Fruit fly (Drosophila melanogaster) whole organism, embryonic: ENCODE data around the gene CG13022.

Experiments
- Abd-B ChIP-seq: fragments of 200-800 bp; sonication (Bioruptor generic); optimal IDR thresholded peaks from 2 replicates; lab custom pipeline; 2018; ENCODE audit warnings: missing biosample characterization, mild to moderate bottlenecking, missing genetic modification characterization, moderate library complexity
- Bteb2 ChIP-seq: fragments of 200-800 bp; sonication (Bioruptor generic); optimal IDR thresholded peaks from 2 replicates; lab custom pipeline; 2016; ENCODE audit warnings: missing biosample characterization, missing genetic modification characterization
- CG11696 ChIP-seq: fragments of 200-800 bp; sonication (Bioruptor generic); IDR thresholded peaks from 2 replicates; pipeline ENCODE4 v1.3.6; 2022; ENCODE audit warnings: missing biosample characterization, missing genetic modification characterization
- CG12219 ChIP-seq: fragments of 200-800 bp; sonication (Bioruptor generic); optimal IDR thresholded peaks from 3 replicates; lab custom pipeline; 2018; ENCODE audit warnings: missing biosample characterization, mild to moderate bottlenecking, missing genetic modification characterization
- CG12391 ChIP-seq: fragments of 200-800 bp; sonication (Bioruptor generic); optimal IDR thresholded peaks from 3 replicates; lab custom pipeline; 2018; ENCODE audit warnings: missing biosample characterization, mild to moderate bottlenecking, missing genetic modification characterization, moderate library complexity
- CG13894 ChIP-seq: fragments of 200-800 bp; sonication (Bioruptor generic); optimal IDR thresholded peaks from 3 replicates; lab custom pipeline; 2018; ENCODE audit warnings: missing biosample characterization, mild to moderate bottlenecking, missing genetic modification characterization, moderate library complexity
- CG14667 ChIP-seq: fragments of 200-800 bp; sonication (Bioruptor generic); IDR thresholded peaks from 2 replicates; pipeline ENCODE4 v1.3.6; 2022; ENCODE audit warnings: missing biosample characterization, missing genetic modification characterization
- CG14965 ChIP-seq: fragments of 200-800 bp; sonication (Bioruptor generic); optimal IDR thresholded peaks from 2 replicates; lab custom pipeline; 2016; ENCODE audit warnings: missing biosample characterization, missing genetic modification characterization, borderline replicate concordance
- CG16815 ChIP-seq: fragments of 200-800 bp; sonication (Bioruptor generic); optimal IDR thresholded peaks from 3 replicates; lab custom pipeline; 2017; ENCODE audit warnings: missing biosample characterization, mild to moderate bottlenecking, missing genetic modification characterization
- CG17829 ChIP-seq: fragments of 200-800 bp; optimal IDR thresholded peaks from 2 replicates; lab custom pipeline; 2019; ENCODE audit warnings: missing biosample characterization, mild to moderate bottlenecking, missing genetic modification characterization, moderate library complexity
- CG32772 ChIP-seq: fragments of 200-800 bp; sonication (Bioruptor generic); IDR thresholded peaks from 2 replicates; pipeline ENCODE4 v1.3.6; 2022; ENCODE audit warnings: missing biosample characterization, missing genetic modification characterization
- CG4282 ChIP-seq: fragments of 200-800 bp; sonication (Bioruptor generic); optimal IDR thresholded peaks from 2 replicates; lab custom pipeline; 2016; ENCODE audit warnings: missing biosample characterization, missing genetic modification characterization
- CG4404 ChIP-seq: fragments of 200-800 bp; sonication (Bioruptor generic); IDR thresholded peaks from 2 replicates; pipeline ENCODE4 v1.3.6; 2022; ENCODE audit warnings: missing biosample characterization, missing genetic modification characterization
- CG5245 ChIP-seq: fragments of 200-800 bp; sonication (Bioruptor generic); optimal IDR thresholded peaks from 3 replicates; lab custom pipeline; 2016; ENCODE audit warnings: missing biosample characterization, missing genetic modification characterization
- CG5953 ChIP-seq: fragments of 200-800 bp; sonication (Bioruptor generic); IDR thresholded peaks from 2 replicates; pipeline ENCODE4 v1.3.6; 2022; ENCODE audit warnings: missing biosample characterization, missing genetic modification characterization
- CG6175 ChIP-seq: fragments of 200-800 bp; sonication (Bioruptor generic); IDR thresholded peaks from 3 replicates; pipeline ENCODE4 v1.3.6; 2022; ENCODE audit warnings: missing biosample characterization, missing genetic modification characterization
- CG8281 ChIP-seq: fragments of 200-800 bp; sonication (Bioruptor generic); optimal IDR thresholded peaks from 2 replicates; lab custom pipeline; 2018; ENCODE audit warnings: missing biosample characterization, mild to moderate bottlenecking, missing genetic modification characterization, moderate library complexity
- CG8290 ChIP-seq, 3 experiments: fragments of 200-800 bp; sonication (Bioruptor generic); optimal IDR thresholded peaks; 2 replicates each; lab custom pipeline; 2016 to 2019; ENCODE audit warnings: missing biosample characterization in 3 of 3, missing genetic modification characterization in 3 of 3, mild to moderate bottlenecking in 2 of 3, moderate library complexity in 1 of 3
- CG8388 ChIP-seq: fragments of 200-800 bp; sonication (Bioruptor generic); optimal IDR thresholded peaks from 2 replicates; lab custom pipeline; 2019; ENCODE audit warnings: missing biosample characterization, mild to moderate bottlenecking, missing genetic modification characterization, moderate library complexity
- CG9876 ChIP-seq: fragments of 200-800 bp; sonication (Bioruptor generic); optimal IDR thresholded peaks from 2 replicates; lab custom pipeline; 2016; ENCODE audit warnings: missing biosample characterization, missing genetic modification characterization
- CoRest ChIP-seq: fragments of 200-800 bp; sonication (Bioruptor generic); optimal IDR thresholded peaks from 3 replicates; lab custom pipeline; 2018; ENCODE audit warnings: missing biosample characterization, mild to moderate bottlenecking, missing genetic modification characterization, moderate library complexity
- Dad ChIP-seq: fragments of 200-800 bp; sonication (Bioruptor generic); optimal IDR thresholded peaks from 3 replicates; lab custom pipeline; 2016; ENCODE audit warnings: missing biosample characterization, missing genetic modification characterization
- Deaf1 ChIP-seq: fragments of 200-800 bp; optimal IDR thresholded peaks from 3 replicates; lab custom pipeline; 2019; ENCODE audit warnings: missing biosample characterization, mild to moderate bottlenecking, missing genetic modification characterization, moderate library complexity
- Dip3 ChIP-seq: fragments of 200-800 bp; sonication (Bioruptor generic); optimal IDR thresholded peaks from 3 replicates; lab custom pipeline; 2016; ENCODE audit warnings: missing biosample characterization, missing genetic modification characterization
- E2f2 ChIP-seq: fragments of 200-800 bp; sonication (Bioruptor generic); IDR thresholded peaks from 2 replicates; pipeline ENCODE4 v1.3.6; 2022; ENCODE audit warnings: missing biosample characterization, missing genetic modification characterization
- H15 ChIP-seq: fragments of 200-800 bp; sonication (Bioruptor generic); IDR thresholded peaks from 3 replicates; pipeline ENCODE4 v1.3.6; 2022; ENCODE audit warnings: missing biosample characterization, missing genetic modification characterization
- HLH3B ChIP-seq: fragments of 200-800 bp; sonication (Bioruptor generic); IDR thresholded peaks from 2 replicates; pipeline ENCODE4 v1.3.6; 2022; ENCODE audit warnings: missing biosample characterization, missing genetic modification characterization
- HmgZ ChIP-seq: fragments of 200-800 bp; sonication (Bioruptor generic); optimal IDR thresholded peaks from 2 replicates; lab custom pipeline; 2018; ENCODE audit warnings: missing biosample characterization, mild to moderate bottlenecking, missing genetic modification characterization
- Hmr ChIP-seq: fragments of 200-800 bp; sonication (Bioruptor generic); optimal IDR thresholded peaks from 3 replicates; lab custom pipeline; 2017; ENCODE audit warnings: mild to moderate bottlenecking, missing biosample characterization, missing genetic modification reagents, missing genetic modification characterization
- PHDP ChIP-seq: fragments of 200-800 bp; sonication (Bioruptor generic); optimal IDR thresholded peaks from 3 replicates; lab custom pipeline; 2018; ENCODE audit warnings: missing biosample characterization, mild to moderate bottlenecking, missing genetic modification characterization, moderate library complexity
- Ssrp ChIP-seq: fragments of 200-800 bp; sonication (Bioruptor generic); optimal IDR thresholded peaks from 2 replicates; lab custom pipeline; 2018; ENCODE audit warnings: missing biosample characterization, mild to moderate bottlenecking, missing genetic modification characterization, moderate library complexity
- Stat92E ChIP-seq, 3 experiments: fragments of >200 bp in 2 of 3; fragments of 200-800 bp in 1 of 3; sonication (Bioruptor generic) in 1 of 3; optimal IDR thresholded peaks; 2 replicates each; lab custom pipeline; 2017 to 2019; ENCODE audit warnings: missing biosample characterization in 3 of 3, missing genetic modification characterization in 3 of 3, mild to moderate bottlenecking in 1 of 3, moderate library complexity in 1 of 3
- TFAM ChIP-seq: fragments of 200-800 bp; sonication (Bioruptor generic); optimal IDR thresholded peaks from 2 replicates; lab custom pipeline; 2017; ENCODE audit warnings: missing biosample characterization, missing genetic modification characterization, inconsistent platforms
- Taf1 ChIP-seq: fragments of 200-800 bp; sonication (Bioruptor generic); IDR thresholded peaks from 2 replicates; pipeline ENCODE4 v1.3.6; 2022; ENCODE audit warnings: missing biosample characterization, missing genetic modification characterization
- Xbp1 ChIP-seq: fragments of 200-800 bp; sonication (Bioruptor generic); optimal IDR thresholded peaks from 3 replicates; lab custom pipeline; 2016; ENCODE audit warnings: missing biosample characterization, mild to moderate bottlenecking, missing genetic modification characterization
- ab ChIP-seq: fragments of 200-800 bp; sonication (Bioruptor generic); optimal IDR thresholded peaks from 2 replicates; lab custom pipeline; 2016; ENCODE audit warnings: missing biosample characterization, missing genetic modification characterization
- bbx ChIP-seq: fragments of 200-800 bp; sonication (Bioruptor generic); IDR thresholded peaks from 2 replicates; pipeline ENCODE4 v1.3.6; 2022; ENCODE audit warnings: missing biosample characterization, missing genetic modification characterization; ENCODE audit not compliant: partially characterized antibody
- bcd ChIP-seq: fragments of 200-800 bp; sonication (Bioruptor generic); optimal IDR thresholded peaks from 2 replicates; lab custom pipeline; 2017; ENCODE audit warnings: missing biosample characterization, mild to moderate bottlenecking, missing genetic modification characterization
- cas ChIP-seq: fragments of 200-800 bp; sonication (Bioruptor generic); IDR thresholded peaks from 2 replicates; pipeline ENCODE4 v1.3.6; 2022; ENCODE audit warnings: missing biosample characterization, missing genetic modification characterization
- cato ChIP-seq: fragments of 200-800 bp; sonication (Bioruptor generic); optimal IDR thresholded peaks from 2 replicates; lab custom pipeline; 2016; ENCODE audit warnings: missing biosample characterization, missing genetic modification characterization, borderline replicate concordance
- eyg ChIP-seq: fragments of 200-800 bp; sonication (Bioruptor generic); optimal IDR thresholded peaks from 3 replicates; lab custom pipeline; 2016; ENCODE audit warnings: missing biosample characterization, missing genetic modification characterization
- fd96Cb ChIP-seq: fragments of 200-800 bp; sonication (Bioruptor generic); optimal IDR thresholded peaks from 2 replicates; lab custom pipeline; 2018; ENCODE audit warnings: missing biosample characterization, mild to moderate bottlenecking, missing genetic modification characterization, moderate library complexity
- gsb ChIP-seq: fragments of 200-800 bp; sonication (Bioruptor generic); IDR thresholded peaks from 2 replicates; pipeline ENCODE4 v1.3.6; 2022; ENCODE audit warnings: missing biosample characterization, missing genetic modification characterization
- org-1 ChIP-seq: fragments of 200-800 bp; sonication (Bioruptor generic); optimal IDR thresholded peaks from 2 replicates; lab custom pipeline; 2017; ENCODE audit warnings: missing biosample characterization, missing genetic modification characterization
- schlank ChIP-seq: fragments of 200-800 bp; sonication (Bioruptor generic); optimal IDR thresholded peaks from 2 replicates; lab custom pipeline; 2018; ENCODE audit warnings: missing biosample characterization, mild to moderate bottlenecking, missing genetic modification characterization
- zf30C ChIP-seq: fragments of 200-800 bp; sonication (Bioruptor generic); optimal IDR thresholded peaks from 3 replicates; lab custom pipeline; 2018; ENCODE audit warnings: missing biosample characterization, mild to moderate bottlenecking, missing genetic modification characterization
- zfh2 ChIP-seq: fragments of 200-800 bp; sonication (Bioruptor generic); optimal IDR thresholded peaks from 2 replicates; lab custom pipeline; 2016; ENCODE audit warnings: missing biosample characterization, missing genetic modification characterization

The CG13022 gene

dm6 chr3L:16986062-16987013 lies 47.6 kb upstream of the CG13022 start (continued):
- peak; percentile 65 for TF ChIP-seq CG5953
- peak; percentile 58 for TF ChIP-seq bcd (GFP tag; lab: Kevin White, UChicago)
- TF ChIP-seq Dad (GFP tag; lab: Kevin White, UChicago): no peak
- TF ChIP-seq Bteb2 (GFP tag; lab: Kevin White, UChicago): no peak
- peak; percentile 64 for TF ChIP-seq CG12391 (tag; lab: Kevin White, UChicago)
- TF ChIP-seq Hmr (GFP tag; lab: Kevin White, UChicago): peak; percentile 24
- TF ChIP-seq E2f2 (GFP tag; lab: Robert Waterston, UW): 0 out of 2 replicates have a peak, but pooled peaks have one; percentile 11
- TF ChIP-seq Dip3 (GFP tag; lab: Kevin White, UChicago): no peak
- peak; percentile 41 for TF ChIP-seq CG8388
- TF ChIP-seq Taf1 (GFP tag; lab: Robert Waterston, UW): no peak
- TF ChIP-seq CG6175 (GFP tag; lab: Robert Waterston, UW): 0 out of 3 replicates have a peak, but pooled peaks have one; percentile 30
- TF ChIP-seq H15: no peak
- TF ChIP-seq Deaf1: no peak
- no peak for TF ChIP-seq zf30C (GFP tag; lab: Kevin White, UChicago)
- peak; percentile 54 for TF ChIP-seq fd96Cb
- no peak for TF ChIP-seq ab (GFP tag; lab: Kevin White, UChicago)
- no peak for TF ChIP-seq gsb
- peak; percentile 5 for TF ChIP-seq org-1 (GFP tag; lab: Kevin White, UChicago)
- TF ChIP-seq HmgZ (tag; lab: Kevin White, UChicago): peak; percentile 7
- no peak for TF ChIP-seq CG8290 (GFP tag; optimal IDR thresholded peaks at IDR 0.05; lab: Kevin White, UChicago)
- peak in 1 of 2 experiments; percentile 74 for TF ChIP-seq CG8290 (tag; optimal IDR thresholded peaks at IDR 0.05; lab: Kevin White, UChicago)
- TF ChIP-seq schlank: no peak
- TF ChIP-seq zfh2 (GFP tag; lab: Kevin White, UChicago): peak; percentile 19
- TF ChIP-seq CG11696 (GFP tag; lab: Robert Waterston, UW): no peak
- TF ChIP-seq CG14965: no peak
- TF ChIP-seq CG32772 (GFP tag; lab: Robert Waterston, UW): peak; percentile 29; the same call in 1 of the 2 replicates
- TF ChIP-seq CG12219: peak; percentile 26
- no peak for TF ChIP-seq CG9876
- TF ChIP-seq CG4282 (GFP tag; lab: Kevin White, UChicago): no peak
- TF ChIP-seq cas (GFP tag; lab: Robert Waterston, UW): 0 out of 2 replicates have a peak, but pooled peaks have one; percentile 49
- TF ChIP-seq Abd-B (GFP tag; lab: Kevin White, UChicago): peak; percentile 48
- peak; percentile 24 for TF ChIP-seq CG8281 (tag; lab: Kevin White, UChicago)
- no peak for TF ChIP-seq CG4404 (GFP tag; lab: Robert Waterston, UW)
- peak; percentile 39; the same call in 1 of the 2 replicates for TF ChIP-seq HLH3B (GFP tag; lab: Robert Waterston, UW)
- peak; percentile 59 for TF ChIP-seq Xbp1 (GFP tag; lab: Kevin White, UChicago)
- TF ChIP-seq PHDP (tag; lab: Kevin White, UChicago): peak; percentile 28
- peak; percentile 71 for TF ChIP-seq CoRest (tag; lab: Kevin White, UChicago)
- TF ChIP-seq TFAM (GFP tag; lab: Kevin White, UChicago): no peak
- peak; percentile 27 for TF ChIP-seq CG16815
- no peak for TF ChIP-seq Stat92E (GFP tag; optimal IDR thresholded peaks at IDR 0.05; lab: Kevin White, UChicago)
- peak; percentile 58 for TF ChIP-seq CG17829 (tag; lab: Kevin White, UChicago)
- TF ChIP-seq CG14667 (GFP tag; lab: Robert Waterston, UW): peak; percentile 31; the same call in 1 of the 2 replicates
- no peak for TF ChIP-seq CG5245 (GFP tag; lab: Kevin White, UChicago)
- TF ChIP-seq Ssrp (tag; lab: Kevin White, UChicago): peak; percentile 37
- TF ChIP-seq cato: no peak
- no peak for TF ChIP-seq CG13894
- TF ChIP-seq bbx (GFP tag; lab: Robert Waterston, UW): no peak
- TF ChIP-seq eyg (GFP tag; lab: Kevin White, UChicago): no peak
